Fruit fly (Drosophila melanogaster): ENCODE results near the gene HGTX.

- TF ChIP-seq lola (GFP tag; optimal IDR thresholded peaks at IDR 0.05): no peak
- TF ChIP-seq fru (GFP tag; optimal IDR thresholded peaks at IDR 0.05): no peak
- no peak for TF ChIP-seq sage (GFP tag; optimal IDR thresholded peaks at IDR 0.05)
- no peak for TF ChIP-seq pan (optimal IDR thresholded peaks at IDR 0.05)
- peak; percentile 12 for TF ChIP-seq psq (GFP tag; optimal IDR thresholded peaks at IDR 0.05)
- TF ChIP-seq brk (GFP tag; optimal IDR thresholded peaks at IDR 0.05): no peak
These were observed 17.0 kb upstream of the HGTX start for dm6 chr3L:14616085-14617026.

All from whole organism, wandering third instar larva.